Worm (Caenorhabditis elegans): Measurements from ENCODE around the gene F58H1.5.

F58H1.5 gene

ce11 chrV:11917186-11917585, 41.0 kb upstream of the F58H1.5 start, which contains the start of gene R31.2 (continued):
- TF ChIP-seq F39B2.1 (GFP tag; IDR thresholded peaks at IDR 0.05), result no peak
- peak; percentile 78 for TF ChIP-seq madf-8 (GFP tag; conservative IDR thresholded peaks at IDR 0.05)
- no peak for TF ChIP-seq Y56A3A.18 (GFP tag; IDR thresholded peaks at IDR 0.05)
- TF ChIP-seq aptf-3 (GFP tag; IDR thresholded peaks at IDR 0.05), result no peak
- no peak for TF ChIP-seq ceh-100 (GFP tag; IDR thresholded peaks at IDR 0.05)
- no peak for TF ChIP-seq dox-1 (GFP tag; IDR thresholded peaks at IDR 0.05)
- no peak for TF ChIP-seq rpc-1 (optimal IDR thresholded peaks at IDR 0.05)
- no peak for TF ChIP-seq rpc-1 (tag; optimal IDR thresholded peaks at IDR 0.05)
- no peak for TF ChIP-seq egl-18 (GFP tag; IDR thresholded peaks at IDR 0.05)
- no peak for TF ChIP-seq zfh-2 (GFP tag; conservative IDR thresholded peaks at IDR 0.05)
- no peak for TF ChIP-seq T07F8.4 (tag; optimal IDR thresholded peaks at IDR 0.05)
- no peak for TF ChIP-seq mes-4 (tag; optimal IDR thresholded peaks at IDR 0.05)
- no peak for TF ChIP-seq athp-1 (tag; optimal IDR thresholded peaks at IDR 0.05)
- TF ChIP-seq nhr-80 (tag; optimal IDR thresholded peaks at IDR 0.05), result no peak
- TF ChIP-seq hmg-20 (GFP tag; IDR thresholded peaks at IDR 0.05), result no peak
- peak; percentile 92 for TF ChIP-seq madf-6 (GFP tag; IDR thresholded peaks at IDR 0.05)
- TF ChIP-seq xnd-1 (tag; optimal IDR thresholded peaks at IDR 0.05), result peak; percentile 73
- no peak for TF ChIP-seq mcd-1 (GFP tag; IDR thresholded peaks at IDR 0.05)
- no peak for TF ChIP-seq attf-3 (GFP tag; conservative IDR thresholded peaks at IDR 0.05)
- no peak for TF ChIP-seq F55B11.4 (tag; optimal IDR thresholded peaks at IDR 0.05; ENCODE audit: borderline replicate concordance, insufficient read depth)
- no peak for TF ChIP-seq Y67H2A.10 (GFP tag; conservative IDR thresholded peaks at IDR 0.05)
- TF ChIP-seq Y53G8AR.9 (GFP tag; conservative IDR thresholded peaks at IDR 0.05), result no peak
- no peak for TF ChIP-seq ccch-3 (GFP tag; optimal IDR thresholded peaks at IDR 0.05)
- no peak for TF ChIP-seq F37B4.10 (GFP tag; IDR thresholded peaks at IDR 0.05)
- TF ChIP-seq B0035.1 (tag; optimal IDR thresholded peaks at IDR 0.05), result no peak
- TF ChIP-seq bed-2 (GFP tag; IDR thresholded peaks at IDR 0.05), result no peak
- TF ChIP-seq pbrm-1 (GFP tag; IDR thresholded peaks at IDR 0.05), result peak; percentile 46; the same call in 1 of the 2 replicates
- no peak for TF ChIP-seq ceh-79 (tag; optimal IDR thresholded peaks at IDR 0.05)
- no peak for TF ChIP-seq ztf-26 (tag; optimal IDR thresholded peaks at IDR 0.05)
- TF ChIP-seq madf-10 (tag; optimal IDR thresholded peaks at IDR 0.05), result no peak
- TF ChIP-seq lag-1 (GFP tag; IDR thresholded peaks at IDR 0.05), result no peak
- no peak for TF ChIP-seq hlh-26 (GFP tag; conservative IDR thresholded peaks at IDR 0.05)
- TF ChIP-seq atf-7 (tag; optimal IDR thresholded peaks at IDR 0.05), result no peak
- TF ChIP-seq him-1 (tag; optimal IDR thresholded peaks at IDR 0.05), result no peak
- no peak for TF ChIP-seq zim-3 (tag; optimal IDR thresholded peaks at IDR 0.05)
- no peak for TF ChIP-seq snpc-1.1 (tag; optimal IDR thresholded peaks at IDR 0.05; ENCODE audit: insufficient read depth)
- TF ChIP-seq ZK185.1 (tag; optimal IDR thresholded peaks at IDR 0.05; ENCODE audit: poor library complexity, severe bottlenecking), result no peak
- no peak for TF ChIP-seq chd-7 (tag; optimal IDR thresholded peaks at IDR 0.05)
- TF ChIP-seq akir-1 (GFP tag; optimal IDR thresholded peaks at IDR 0.05), result no peak
- no peak for TF ChIP-seq K11D2.4 (GFP tag; IDR thresholded peaks at IDR 0.05)
- peak; percentile 89 for TF ChIP-seq F33H1.4 (GFP tag; IDR thresholded peaks at IDR 0.05)
- TF ChIP-seq nhr-179 (tag; optimal IDR thresholded peaks at IDR 0.05), result no peak
- no peak for TF ChIP-seq C17E4.6 (GFP tag; IDR thresholded peaks at IDR 0.05)
- TF ChIP-seq hsf-1 (GFP tag; IDR thresholded peaks at IDR 0.05), result no peak
- no peak for TF ChIP-seq ceh-58 (GFP tag; IDR thresholded peaks at IDR 0.05)
- no peak for TF ChIP-seq B0019.2 (GFP tag; conservative IDR thresholded peaks at IDR 0.05)
- TF ChIP-seq ceh-27 (GFP tag; optimal IDR thresholded peaks at IDR 0.05), result no peak
- no peak for TF ChIP-seq T26A5.8 (tag; optimal IDR thresholded peaks at IDR 0.05)
- no peak for TF ChIP-seq ama-1 (optimal IDR thresholded peaks at IDR 0.05)
- no peak for TF ChIP-seq ama-1 (GFP tag; optimal IDR thresholded peaks at IDR 0.05)
